Fruit fly (Drosophila melanogaster) whole organism, larva: ENCODE results near the gene bib.

ENCODE experiments used
- noc ChIP-seq: fragments of 200-800 bp; sonication (Bioruptor generic); optimal IDR thresholded peaks from 3 replicates; lab custom pipeline; 2019; ENCODE audit warnings: missing biosample characterization, mild to moderate bottlenecking, missing genetic modification characterization, moderate library complexity

Gene bib

DNA sequence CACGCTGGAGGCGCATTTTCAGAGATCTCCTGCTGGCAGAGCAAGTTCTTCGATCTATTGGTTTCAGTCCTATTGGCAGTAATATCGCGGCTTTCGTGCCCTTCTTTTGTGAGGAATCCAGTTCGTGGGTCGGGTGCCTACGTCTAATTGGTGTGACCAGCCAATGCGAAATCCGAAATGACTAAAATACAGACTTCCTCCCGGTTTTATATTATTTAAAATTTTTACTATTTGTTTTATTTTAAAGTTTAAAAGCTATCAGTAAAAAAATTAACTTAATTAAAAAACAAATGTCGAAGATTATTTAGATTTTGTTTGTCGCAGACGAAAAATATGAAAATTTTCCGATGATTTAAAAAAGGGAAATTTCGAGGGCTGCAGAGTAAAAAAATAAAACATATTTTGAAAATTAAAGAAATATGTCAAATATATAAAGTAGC, 20.8 kb upstream of the bib start, which contains the start of gene CG5850:
Gene CG5850, minus strand, starts transcription at position 347 of the 440 bp plus-strand sequence.
- TF ChIP-seq noc (tag; lab: Kevin White, UChicago), result no peak

- TF ChIP-seq noc (tag; lab: Kevin White, UChicago), result peak; percentile 87
These were observed 17.3 kb upstream of the bib start, which contains the start of the genes Dref and RpL13 for dm6 chr2L:9966983-9967737. TSS of gene Dref (minus strand) at chr2L:9967229. TSS of gene RpL13 (plus strand) at chr2L:9967313.

DNA sequence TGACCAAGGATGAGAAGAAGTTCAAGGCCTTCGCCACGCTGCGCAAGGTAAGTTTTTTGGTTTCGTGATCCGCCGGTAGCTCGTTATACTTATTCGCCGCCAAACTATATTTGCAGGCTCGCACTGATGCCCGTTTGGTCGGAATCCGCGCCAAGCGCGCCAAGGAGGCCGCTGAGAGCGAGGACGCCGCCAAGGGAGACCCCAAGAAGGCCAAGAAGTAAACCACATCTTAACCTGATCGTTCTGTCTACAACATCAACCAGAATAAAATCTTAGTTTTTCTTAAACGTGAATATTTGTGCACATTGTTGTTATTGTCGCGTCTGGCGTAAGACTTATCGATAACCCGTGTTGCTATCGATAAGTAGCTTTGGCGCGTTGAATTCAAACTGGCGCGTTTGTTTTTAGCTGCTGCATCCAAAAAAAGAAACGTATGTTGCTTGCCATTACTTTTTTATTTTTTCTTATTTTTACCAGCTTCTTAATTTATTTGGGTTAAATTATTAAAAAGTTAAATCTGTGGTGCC, 16.2 kb upstream of the bib start:
- TF ChIP-seq noc (tag; lab: Kevin White, UChicago), result no peak

- TF ChIP-seq noc (tag; lab: Kevin White, UChicago), result no peak
These were observed 11.8 kb upstream of the bib start for dm6 chr2L:9972624-9973023.

dm6 chr2L:9981809-9982208, 2.6 kb upstream of the bib start:
- TF ChIP-seq noc (tag; lab: Kevin White, UChicago), result no peak

- no peak for TF ChIP-seq noc (tag; lab: Kevin White, UChicago)
These were observed 1.9 kb upstream of the bib start for dm6 chr2L:9982516-9982915.

DNA sequence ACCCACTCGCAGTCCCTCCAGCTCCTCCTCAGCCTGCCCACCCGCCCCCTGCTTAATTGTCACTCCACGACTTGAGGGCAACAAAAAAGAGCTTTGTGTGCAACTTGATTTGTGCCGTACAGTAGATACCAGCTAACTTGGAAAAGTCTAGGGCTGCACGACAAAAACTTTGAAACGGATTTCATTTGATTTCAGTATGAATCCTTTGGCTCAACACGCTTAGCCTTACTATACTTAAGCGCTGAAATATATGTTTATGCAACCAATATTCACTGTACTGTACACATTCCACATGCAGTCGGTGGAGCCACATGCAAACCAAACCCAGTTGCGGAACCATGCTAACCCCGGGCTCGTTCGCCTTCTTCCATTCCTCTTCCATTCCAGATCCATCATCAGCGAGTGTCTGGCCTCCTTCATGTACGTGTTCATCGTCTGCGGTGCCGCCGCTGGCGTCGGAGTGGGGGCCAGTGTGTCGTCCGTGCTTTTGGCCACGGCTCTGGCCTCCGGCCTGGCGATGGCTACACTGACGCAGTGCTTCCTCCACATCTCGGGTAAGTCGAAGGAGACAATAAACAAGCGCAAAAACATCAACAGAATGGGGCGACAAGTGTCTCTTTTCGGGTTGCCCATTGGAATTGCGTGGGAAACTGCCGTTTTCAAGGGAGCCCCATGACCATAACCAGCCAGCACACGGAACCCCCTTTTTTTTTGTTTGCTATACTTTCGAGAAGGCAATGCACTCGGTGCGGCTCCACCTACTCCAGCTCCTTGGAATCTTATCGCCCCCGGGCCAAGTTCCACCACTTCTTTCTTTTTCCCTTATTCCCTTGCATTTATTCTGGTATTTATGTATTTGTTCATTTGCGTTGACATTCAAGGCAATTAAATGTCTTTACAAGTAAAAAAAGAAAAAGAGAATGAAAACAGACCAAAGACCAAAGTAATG, 2.2 kb downstream of the bib start:
- TF ChIP-seq noc (tag; lab: Kevin White, UChicago), result no peak

dm6 chr2L:9988201-9988990, 4.0 kb downstream of the bib start:
- TF ChIP-seq noc (tag; lab: Kevin White, UChicago), result no peak

- TF ChIP-seq noc (tag; lab: Kevin White, UChicago), result no peak
These were observed 4.8 kb downstream of the bib start for dm6 chr2L:9989275-9989674.

- TF ChIP-seq noc (tag; lab: Kevin White, UChicago), result no peak
These were observed 5.5 kb downstream of the bib start for dm6 chr2L:9989846-9990506.

dm6 chr2L:9994382-9994781, 9.9 kb downstream of the bib start:
- no peak for TF ChIP-seq noc (tag; lab: Kevin White, UChicago)

DNA sequence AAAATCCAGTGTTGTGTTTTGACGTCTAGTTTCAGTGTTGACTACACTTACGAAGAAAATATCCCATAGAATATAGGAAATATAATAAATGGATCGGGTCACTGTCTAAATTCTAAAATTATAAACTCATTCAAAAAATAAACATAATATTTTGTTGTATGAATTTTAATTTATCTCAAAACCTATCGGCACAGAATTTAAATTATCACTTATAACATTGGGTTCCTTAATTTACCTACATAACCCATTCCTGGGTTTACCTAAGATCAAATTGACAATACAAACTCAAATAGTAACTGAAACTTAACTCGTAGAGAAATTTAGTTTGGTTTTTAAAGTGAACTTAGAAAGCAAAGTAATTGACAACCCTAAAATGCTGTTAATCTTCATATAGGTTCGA, 12.1 kb downstream of the bib start:
- no peak for TF ChIP-seq noc (tag; lab: Kevin White, UChicago)

DNA sequence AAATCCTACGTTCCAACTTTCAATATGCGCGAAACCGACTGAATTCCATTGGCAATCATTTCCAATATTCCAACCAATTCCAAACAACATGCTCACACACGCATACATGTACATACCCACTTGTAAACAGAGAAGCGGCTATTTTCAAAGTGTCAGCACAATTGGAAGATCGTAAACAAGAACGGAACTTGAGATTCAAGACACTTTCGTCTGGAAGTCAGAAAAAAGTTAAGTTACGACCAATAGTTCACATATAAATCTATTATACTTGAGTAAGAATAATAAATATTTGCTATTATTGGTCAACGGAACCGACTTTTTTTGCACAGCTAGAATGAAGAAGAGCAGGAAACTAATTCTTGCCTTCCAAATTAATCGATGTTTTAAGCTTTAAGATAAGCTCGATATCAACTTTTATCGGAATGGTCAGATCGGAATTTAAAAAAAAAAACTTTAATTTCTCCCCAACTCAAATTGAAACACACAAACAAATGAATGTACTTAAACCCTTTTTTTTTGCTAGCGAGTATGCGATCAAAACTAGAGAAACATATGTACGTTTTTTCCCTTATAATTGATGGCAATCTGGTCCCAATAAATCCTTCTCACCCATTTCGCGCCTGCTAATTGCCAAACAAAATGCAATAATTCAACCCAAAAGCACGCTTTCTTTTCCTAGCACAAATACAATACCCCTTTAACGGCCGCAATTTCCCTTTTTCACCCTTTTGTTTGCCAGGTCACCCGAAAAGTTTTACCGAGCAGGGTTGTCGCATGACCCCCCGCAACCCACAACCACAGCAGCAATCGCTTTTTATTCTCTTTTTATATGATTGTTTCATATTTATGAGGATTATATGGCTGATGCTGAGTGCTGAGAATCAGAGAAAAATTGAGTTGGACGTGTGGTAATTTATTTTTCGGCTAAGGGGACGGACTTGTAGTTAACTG, 18.2 kb downstream of the bib start, which contains the start of the genes CG31875 and SoYb:
Gene CG31875, minus strand, starts transcription at position 329 of the 951 bp plus-strand sequence.
Gene SoYb, minus strand, starts transcription at position 329 of the 951 bp plus-strand sequence.
- TF ChIP-seq noc (tag; lab: Kevin White, UChicago), result no peak
